Worm (Caenorhabditis elegans) whole organism, midembryonic: ENCODE data around the gene dap-3.

ENCODE experiments used
- T22C8.4 ChIP-seq: fragments of 200-800 bp; sonication (Bioruptor generic); IDR thresholded peaks from 2 replicates; pipeline ENCODE4 v1.3.6; 2022; ENCODE audit warnings: missing genetic modification characterization, missing compliant biosample characterization
- cog-1 ChIP-seq: sonication (generic microtip); optimal IDR thresholded peaks from 2 replicates; lab custom pipeline; 2016; ENCODE audit warnings: missing genetic modification characterization, missing compliant biosample characterization
- flt-1 ChIP-seq: fragments of 200-800 bp; sonication (Bioruptor generic); IDR thresholded peaks from 2 replicates; pipeline ENCODE4 v1.3.6; 2022; ENCODE audit warnings: missing genetic modification characterization, missing compliant biosample characterization
- med-1 ChIP-seq: sonication (generic microtip); optimal IDR thresholded peaks from 2 replicates; lab custom pipeline; 2017; ENCODE audit warnings: missing genetic modification characterization, mild to moderate bottlenecking, missing compliant biosample characterization, antibody characterized with exemption, missing genetic modification reagents; ENCODE audit not compliant: insufficient read depth
- ref-1 ChIP-seq: fragments of 200-800 bp; sonication (Bioruptor generic); conservative IDR thresholded peaks from 2 replicates; pipeline ENCODE4 v1.3.6; 2022; ENCODE audit warnings: missing genetic modification reagents, missing genetic modification characterization, missing compliant biosample characterization
- tab-1 ChIP-seq: fragments of 200-800 bp; sonication (Bioruptor generic); IDR thresholded peaks from 2 replicates; pipeline ENCODE4 v1.3.6; 2022; ENCODE audit warnings: missing genetic modification characterization, missing compliant biosample characterization
- ztf-23 ChIP-seq: fragments of 200-800 bp; sonication (Bioruptor generic); IDR thresholded peaks from 2 replicates; pipeline ENCODE4 v1.3.6; 2022; ENCODE audit warnings: missing genetic modification reagents, missing genetic modification characterization, missing compliant biosample characterization

- TF ChIP-seq flt-1 (GFP tag; lab: Robert Waterston, UW), result no peak
- no peak for TF ChIP-seq cog-1 (tag; lab: Kevin White, UChicago)
- TF ChIP-seq tab-1, result no peak
- TF ChIP-seq T22C8.4 (GFP tag; lab: Robert Waterston, UW), result no peak
- TF ChIP-seq ztf-23 (GFP tag; lab: Robert Waterston, UW), result no peak
- no peak for TF ChIP-seq ref-1
- TF ChIP-seq med-1 (GFP tag; lab: Kevin White, UChicago), result no peak
Observed at ce11 chrII:10545924-10546783, 34.8 kb upstream of the dap-3 start.
